Fruit fly (Drosophila melanogaster): Measurements from ENCODE around the gene CG15152.

DNA sequence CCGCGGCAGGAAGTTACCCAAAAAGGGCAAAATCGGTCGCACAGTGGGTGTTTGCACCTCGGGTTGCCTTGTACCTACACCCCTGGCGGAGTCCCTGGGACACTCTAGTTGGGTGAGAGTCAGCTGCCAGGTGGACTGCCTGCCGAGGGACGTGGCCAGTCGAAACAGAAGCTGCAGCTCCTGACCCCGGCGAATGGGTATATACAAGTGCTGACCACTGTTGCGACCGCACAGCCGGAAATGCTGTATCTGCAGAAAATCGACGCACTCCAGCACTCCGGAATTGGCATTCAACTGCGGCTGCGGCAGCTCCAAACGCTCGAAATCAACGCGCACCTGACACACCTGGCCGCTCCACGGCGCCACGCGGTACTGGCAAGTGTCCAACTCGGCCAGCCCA is 22.6 kb upstream of the CG15152 start:
- TF ChIP-seq CG8478 (optimal IDR thresholded peaks at IDR 0.05) (no peak), CTCF (optimal IDR thresholded peaks at IDR 0.05) (no peak)
